Fruit fly (Drosophila melanogaster) whole organism, embryonic: ENCODE data around the gene osp.

Source experiments
- Ada2b ChIP-seq: fragments of 200-800 bp; sonication (Bioruptor generic); IDR thresholded peaks from 2 replicates; pipeline ENCODE4 v1.3.6; 2022; ENCODE audit warnings: missing biosample characterization, missing genetic modification characterization
- Asciz ChIP-seq: fragments of 200-800 bp; sonication (Bioruptor generic); optimal IDR thresholded peaks from 2 replicates; lab custom pipeline; 2017; ENCODE audit warnings: missing biosample characterization, mild to moderate bottlenecking, missing genetic modification characterization, missing genetic modification reagents
- Blimp-1 ChIP-seq: fragments of 200-800 bp; sonication (Bioruptor generic); optimal IDR thresholded peaks from 3 replicates; lab custom pipeline; 2018; ENCODE audit warnings: missing biosample characterization, missing genetic modification characterization, mild to moderate bottlenecking, moderate library complexity, missing genetic modification reagents
- CG10979 ChIP-seq: fragments of 200-800 bp; sonication (Bioruptor generic); optimal IDR thresholded peaks from 2 replicates; lab custom pipeline; 2018; ENCODE audit warnings: missing biosample characterization, mild to moderate bottlenecking, missing genetic modification characterization, moderate library complexity
- CG12219 ChIP-seq: fragments of 200-800 bp; sonication (Bioruptor generic); optimal IDR thresholded peaks from 3 replicates; lab custom pipeline; 2018; ENCODE audit warnings: missing biosample characterization, mild to moderate bottlenecking, missing genetic modification characterization
- CG12299 ChIP-seq: fragments of 200-800 bp; sonication (Bioruptor generic); optimal IDR thresholded peaks from 2 replicates; lab custom pipeline; 2018; ENCODE audit warnings: missing biosample characterization, mild to moderate bottlenecking, missing genetic modification characterization
- CG12769 ChIP-seq: fragments of 200-800 bp; sonication (Bioruptor generic); optimal IDR thresholded peaks from 2 replicates; lab custom pipeline; 2019; ENCODE audit warnings: missing biosample characterization, mild to moderate bottlenecking, missing genetic modification characterization, moderate library complexity
- CG15696 ChIP-seq: fragments of 200-800 bp; sonication (Bioruptor generic); optimal IDR thresholded peaks from 2 replicates; lab custom pipeline; 2019; ENCODE audit warnings: missing biosample characterization, mild to moderate bottlenecking, missing genetic modification characterization, moderate library complexity
- CG17186 ChIP-seq: fragments of 200-800 bp; sonication (Bioruptor generic); optimal IDR thresholded peaks from 3 replicates; lab custom pipeline; 2017; ENCODE audit warnings: missing biosample characterization, missing genetic modification reagents, missing genetic modification characterization
- CG17912 ChIP-seq: fragments of 200-800 bp; sonication (Bioruptor generic); optimal IDR thresholded peaks from 2 replicates; lab custom pipeline; 2018; ENCODE audit warnings: missing biosample characterization, mild to moderate bottlenecking, missing genetic modification characterization
- CG2120 ChIP-seq: fragments of 200-800 bp; sonication (Bioruptor generic); optimal IDR thresholded peaks from 3 replicates; lab custom pipeline; 2016; ENCODE audit warnings: missing biosample characterization, missing genetic modification characterization
- CG2712 ChIP-seq: fragments of 200-800 bp; optimal IDR thresholded peaks from 3 replicates; lab custom pipeline; 2019; ENCODE audit warnings: missing biosample characterization, mild to moderate bottlenecking, missing genetic modification characterization, moderate library complexity
- CG2889 ChIP-seq: fragments of 200-800 bp; sonication (Bioruptor generic); IDR thresholded peaks from 3 replicates; pipeline ENCODE4 v1.3.6; 2022; ENCODE audit warnings: missing biosample characterization, missing genetic modification characterization
- CG4730 ChIP-seq: fragments of 200-800 bp; sonication (Bioruptor generic); IDR thresholded peaks from 2 replicates; pipeline ENCODE4 v1.3.6; 2022; ENCODE audit warnings: missing biosample characterization, missing genetic modification characterization
- CG5180 ChIP-seq: fragments of 200-800 bp; sonication (Bioruptor generic); optimal IDR thresholded peaks from 3 replicates; lab custom pipeline; 2017; ENCODE audit warnings: missing biosample characterization, missing genetic modification characterization, mild to moderate bottlenecking, moderate library complexity, missing genetic modification reagents
- CG6683 ChIP-seq: fragments of 200-800 bp; sonication (Bioruptor generic); optimal IDR thresholded peaks from 2 replicates; lab custom pipeline; 2017; ENCODE audit warnings: missing biosample characterization, mild to moderate bottlenecking, missing genetic modification characterization, missing genetic modification reagents
- CG9817 ChIP-seq: fragments of 200-800 bp; sonication (Bioruptor generic); optimal IDR thresholded peaks from 2 replicates; lab custom pipeline; 2018; ENCODE audit warnings: missing biosample characterization, mild to moderate bottlenecking, missing genetic modification characterization, moderate library complexity
- D19B ChIP-seq: fragments of 200-800 bp; sonication (Bioruptor generic); optimal IDR thresholded peaks from 2 replicates; lab custom pipeline; 2017; ENCODE audit warnings: missing biosample characterization, mild to moderate bottlenecking, missing genetic modification characterization
- HHEX ChIP-seq: fragments of 200-800 bp; sonication (Bioruptor generic); optimal IDR thresholded peaks from 3 replicates; lab custom pipeline; 2017; ENCODE audit warnings: missing biosample characterization, mild to moderate bottlenecking, missing genetic modification characterization, missing genetic modification reagents
- Kr ChIP-seq: fragments of 200-800 bp; sonication (Bioruptor generic); optimal IDR thresholded peaks from 2 replicates; lab custom pipeline; 2017; ENCODE audit warnings: missing biosample characterization, mild to moderate bottlenecking, missing genetic modification characterization
- Max ChIP-seq: fragments of 200-800 bp; sonication (Bioruptor generic); optimal IDR thresholded peaks from 2 replicates; lab custom pipeline; 2016; ENCODE audit warnings: missing biosample characterization, mild to moderate bottlenecking, missing genetic modification characterization
- PHDP ChIP-seq: fragments of 200-800 bp; sonication (Bioruptor generic); optimal IDR thresholded peaks from 3 replicates; lab custom pipeline; 2018; ENCODE audit warnings: missing biosample characterization, mild to moderate bottlenecking, missing genetic modification characterization, moderate library complexity
- Ravus ChIP-seq: fragments of 200-800 bp; sonication (Bioruptor generic); IDR thresholded peaks from 2 replicates; pipeline ENCODE4 v1.3.6; 2022; ENCODE audit warnings: missing biosample characterization, missing genetic modification characterization
- Side ChIP-seq: fragments of 200-800 bp; sonication (Bioruptor generic); optimal IDR thresholded peaks from 2 replicates; lab custom pipeline; 2016; ENCODE audit warnings: missing biosample characterization, missing genetic modification characterization
- Six4 ChIP-seq: fragments of 200-800 bp; sonication (Bioruptor generic); optimal IDR thresholded peaks from 2 replicates; lab custom pipeline; 2016; ENCODE audit warnings: missing biosample characterization, missing genetic modification characterization
- TFAM ChIP-seq: fragments of 200-800 bp; sonication (Bioruptor generic); optimal IDR thresholded peaks from 2 replicates; lab custom pipeline; 2017; ENCODE audit warnings: missing biosample characterization, missing genetic modification characterization, inconsistent platforms
- Xrp1 ChIP-seq: fragments of 200-800 bp; sonication (Bioruptor generic); IDR thresholded peaks from 2 replicates; pipeline ENCODE4 v1.3.6; 2022; ENCODE audit warnings: missing biosample characterization, missing genetic modification characterization
- abd-A ChIP-seq: fragments of 200-800 bp; sonication (Bioruptor generic); optimal IDR thresholded peaks from 3 replicates; lab custom pipeline; 2019; ENCODE audit warnings: missing biosample characterization, mild to moderate bottlenecking, missing genetic modification characterization, moderate library complexity
- ac ChIP-seq: fragments of 200-800 bp; sonication (Bioruptor generic); optimal IDR thresholded peaks from 3 replicates; lab custom pipeline; 2017; ENCODE audit warnings: missing biosample characterization, mild to moderate bottlenecking, missing genetic modification characterization
- ara ChIP-seq: fragments of 200-800 bp; sonication (Bioruptor generic); IDR thresholded peaks from 2 replicates; pipeline ENCODE4 v1.3.6; 2022; ENCODE audit warnings: missing biosample characterization, missing genetic modification characterization
- bbx ChIP-seq: fragments of 200-800 bp; sonication (Bioruptor generic); IDR thresholded peaks from 2 replicates; pipeline ENCODE4 v1.3.6; 2022; ENCODE audit warnings: missing biosample characterization, missing genetic modification characterization; ENCODE audit not compliant: partially characterized antibody
- bcd ChIP-seq: fragments of 200-800 bp; sonication (Bioruptor generic); optimal IDR thresholded peaks from 2 replicates; lab custom pipeline; 2017; ENCODE audit warnings: missing biosample characterization, mild to moderate bottlenecking, missing genetic modification characterization
- cas ChIP-seq: fragments of 200-800 bp; sonication (Bioruptor generic); IDR thresholded peaks from 2 replicates; pipeline ENCODE4 v1.3.6; 2022; ENCODE audit warnings: missing biosample characterization, missing genetic modification characterization
- da ChIP-seq: fragments of 200-800 bp; sonication (Bioruptor generic); optimal IDR thresholded peaks from 2 replicates; lab custom pipeline; 2016; ENCODE audit warnings: missing biosample characterization, missing genetic modification characterization
- dpn ChIP-seq, 2 experiments: fragments of 200-800 bp; sonication (Bioruptor generic); optimal IDR thresholded peaks; 3 replicates each; lab custom pipeline; 2016; ENCODE audit warnings: missing biosample characterization in 2 of 2, missing genetic modification characterization in 2 of 2
- en ChIP-seq: fragments of 200-800 bp; sonication (Bioruptor generic); optimal IDR thresholded peaks from 2 replicates; lab custom pipeline; 2016; ENCODE audit warnings: missing biosample characterization, missing genetic modification characterization
- grau ChIP-seq: fragments of 200-800 bp; optimal IDR thresholded peaks from 3 replicates; lab custom pipeline; 2019; ENCODE audit warnings: missing biosample characterization, mild to moderate bottlenecking, missing genetic modification characterization, moderate library complexity
- gro ChIP-seq: fragments of 200-800 bp; sonication (Bioruptor generic); optimal IDR thresholded peaks from 2 replicates; lab custom pipeline; 2016; ENCODE audit warnings: missing biosample characterization, missing genetic modification characterization
- lov ChIP-seq, 2 experiments: fragments of 200-800 bp in 1 of 2; fragments of >200 bp in 1 of 2; sonication (Bioruptor generic) in 1 of 2; IDR thresholded peaks in 1 of 2; optimal IDR thresholded peaks in 1 of 2; 2 replicates in 1 of 2; 3 replicates in 1 of 2; pipeline versions ENCODE4 v1.3.6 to Lab custom; 2017 to 2022; ENCODE audit warnings: missing biosample characterization in 1 of 2, missing genetic modification characterization in 1 of 2
- mam ChIP-seq: fragments of 200-800 bp; sonication (Bioruptor generic); optimal IDR thresholded peaks from 3 replicates; lab custom pipeline; 2016; ENCODE audit warnings: missing biosample characterization, missing genetic modification characterization
- mirr ChIP-seq: fragments of 200-800 bp; sonication (Bioruptor generic); optimal IDR thresholded peaks from 3 replicates; lab custom pipeline; 2018; ENCODE audit warnings: missing biosample characterization, mild to moderate bottlenecking, missing genetic modification characterization
- nmo ChIP-seq: fragments of 200-800 bp; sonication (Bioruptor generic); optimal IDR thresholded peaks from 2 replicates; lab custom pipeline; 2018; ENCODE audit warnings: missing biosample characterization, mild to moderate bottlenecking, missing genetic modification characterization, moderate library complexity
- ro ChIP-seq: fragments of 200-800 bp; sonication (Bioruptor generic); IDR thresholded peaks from 2 replicates; pipeline ENCODE4 v1.3.6; 2022; ENCODE audit warnings: missing biosample characterization, missing genetic modification characterization
- schlank ChIP-seq: fragments of 200-800 bp; sonication (Bioruptor generic); optimal IDR thresholded peaks from 2 replicates; lab custom pipeline; 2018; ENCODE audit warnings: missing biosample characterization, mild to moderate bottlenecking, missing genetic modification characterization
- shn ChIP-seq: fragments of 200-800 bp; sonication (Bioruptor generic); optimal IDR thresholded peaks from 3 replicates; lab custom pipeline; 2016; ENCODE audit warnings: missing biosample characterization, missing genetic modification characterization
- sqz ChIP-seq: fragments of 200-800 bp; sonication (Bioruptor generic); optimal IDR thresholded peaks from 3 replicates; lab custom pipeline; 2018; ENCODE audit warnings: missing biosample characterization, mild to moderate bottlenecking, missing genetic modification characterization
- sr ChIP-seq: fragments of 200-800 bp; sonication (Bioruptor generic); IDR thresholded peaks from 3 replicates; pipeline ENCODE4 v1.3.6; 2022; ENCODE audit warnings: missing biosample characterization, missing genetic modification characterization
- stwl ChIP-seq: fragments of 200-800 bp; sonication (Bioruptor generic); optimal IDR thresholded peaks from 3 replicates; lab custom pipeline; 2018; ENCODE audit warnings: missing biosample characterization, mild to moderate bottlenecking, missing genetic modification characterization, moderate library complexity
- wdn ChIP-seq: fragments of 200-800 bp; sonication (Bioruptor generic); IDR thresholded peaks from 2 replicates; pipeline ENCODE4 v1.3.6; 2022; ENCODE audit warnings: missing biosample characterization, missing genetic modification characterization
- z ChIP-seq: fragments of 200-800 bp; sonication (Bioruptor generic); IDR thresholded peaks from 3 replicates; pipeline ENCODE4 v1.3.6; 2022; ENCODE audit warnings: missing biosample characterization, missing genetic modification characterization

osp gene

DNA sequence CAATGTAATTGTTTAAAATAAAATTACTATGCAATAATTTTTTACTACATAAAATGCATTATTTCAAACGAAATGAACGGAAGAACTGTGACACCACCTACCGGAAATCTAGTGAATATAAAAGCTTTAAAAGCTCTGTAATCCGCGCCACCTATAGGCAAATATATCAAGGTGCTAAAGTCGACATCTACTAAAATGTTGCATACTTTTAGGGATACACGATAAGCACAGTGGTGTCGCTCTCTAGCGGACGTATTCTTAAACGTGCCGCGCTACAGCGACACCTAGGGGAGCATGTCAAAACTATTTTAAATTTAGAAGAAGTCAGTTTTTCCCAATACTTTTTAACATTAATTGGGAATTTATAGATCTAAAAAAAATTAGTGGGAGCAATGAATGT is 17.1 kb upstream of the osp start (continued):
- TF ChIP-seq Six4: peak; percentile 51
- TF ChIP-seq cas (GFP tag; lab: Robert Waterston, UW): peak; percentile 49; the same call in 1 of the 2 replicates
- peak; percentile 67 for TF ChIP-seq Blimp-1 (GFP tag; lab: Kevin White, UChicago)
- peak; percentile 54 for TF ChIP-seq da
- TF ChIP-seq mam: peak; percentile 69
- TF ChIP-seq dpn (GFP tag; optimal IDR thresholded peaks at IDR 0.05; lab: Kevin White, UChicago): peak; percentile 74 to 87
- no peak; the same call in 2 of the 3 replicates for TF ChIP-seq z (GFP tag; lab: Robert Waterston, UW)
- TF ChIP-seq Ravus (GFP tag; lab: Robert Waterston, UW): no peak
- TF ChIP-seq nmo (GFP tag; lab: Kevin White, UChicago): peak; percentile 58
- peak; percentile 52 for TF ChIP-seq shn
- TF ChIP-seq en (GFP tag; lab: Kevin White, UChicago): peak; percentile 77
- peak; percentile 66 for TF ChIP-seq ara (GFP tag; lab: Robert Waterston, UW)
- no peak for TF ChIP-seq lov (optimal IDR thresholded peaks at IDR 0.05; lab: Kevin White, UChicago)
- peak; percentile 73; the same call in 1 of the 3 replicates for TF ChIP-seq lov (GFP tag; IDR thresholded peaks at IDR 0.05; lab: Robert Waterston, UW)
- TF ChIP-seq stwl (tag; lab: Kevin White, UChicago): peak; percentile 93
- peak; percentile 27 for TF ChIP-seq PHDP (tag; lab: Kevin White, UChicago)
- TF ChIP-seq CG12299: no peak
- peak; percentile 86 for TF ChIP-seq CG15696 (tag; lab: Kevin White, UChicago)
- peak; percentile 76 for TF ChIP-seq Side
- no peak; the same call in none of the 2 replicates for TF ChIP-seq ro (GFP tag; lab: Robert Waterston, UW)
- peak; percentile 62 for TF ChIP-seq grau (tag; lab: Kevin White, UChicago)
- TF ChIP-seq Ada2b: peak; percentile 51; the same call in 1 of the 2 replicates
- peak; percentile 67 for TF ChIP-seq Max (GFP tag; lab: Kevin White, UChicago)
- peak; percentile 50; the same call in 1 of the 2 replicates for TF ChIP-seq wdn (GFP tag; lab: Robert Waterston, UW)
- peak; percentile 66 for TF ChIP-seq CG2120 (GFP tag; lab: Kevin White, UChicago)
- no peak for TF ChIP-seq TFAM (GFP tag; lab: Kevin White, UChicago)
- TF ChIP-seq CG2889 (GFP tag; lab: Robert Waterston, UW): no peak
- TF ChIP-seq CG12769 (tag; lab: Kevin White, UChicago): peak; percentile 22
- peak; percentile 31 for TF ChIP-seq CG5180
- no peak for TF ChIP-seq CG6683
- peak; percentile 44 for TF ChIP-seq CG4730
- TF ChIP-seq CG2712 (tag; lab: Kevin White, UChicago): peak; percentile 78
- TF ChIP-seq CG9817 (tag; lab: Kevin White, UChicago): peak; percentile 66
- TF ChIP-seq mirr (GFP tag; lab: Kevin White, UChicago): peak; percentile 67
- TF ChIP-seq abd-A: no peak
- no peak for TF ChIP-seq schlank (tag; lab: Kevin White, UChicago)
- peak; percentile 53; the same call in 1 of the 2 replicates for TF ChIP-seq bbx (GFP tag; lab: Robert Waterston, UW)
- peak; percentile 70 for TF ChIP-seq gro (GFP tag; lab: Kevin White, UChicago)
- peak; percentile 42 for TF ChIP-seq CG17186 (GFP tag; lab: Kevin White, UChicago)
- peak; percentile 56; the same call in 1 of the 2 replicates for TF ChIP-seq Xrp1 (GFP tag; lab: Robert Waterston, UW)
- peak; percentile 4 for TF ChIP-seq D19B
- TF ChIP-seq CG12219: no peak
- TF ChIP-seq ac (GFP tag; lab: Kevin White, UChicago): no peak
- no peak for TF ChIP-seq Kr (GFP tag; lab: Kevin White, UChicago)
- TF ChIP-seq bcd: peak; percentile 75
- TF ChIP-seq HHEX (GFP tag; lab: Kevin White, UChicago): peak; percentile 29
- peak; percentile 68 for TF ChIP-seq CG10979
- peak; percentile 56 for TF ChIP-seq Asciz (GFP tag; lab: Kevin White, UChicago)
- TF ChIP-seq sr: peak; percentile 43; the same call in 1 of the 3 replicates
- TF ChIP-seq sqz (GFP tag; lab: Kevin White, UChicago): no peak
- peak; percentile 65 for TF ChIP-seq CG17912 (GFP tag; lab: Kevin White, UChicago)
